Fruit fly (Drosophila melanogaster) whole organism, embryonic: ENCODE results near the gene CG43438.

Experiments used
- B-H1 ChIP-seq: fragments of 200-800 bp; sonication (Bioruptor generic); IDR thresholded peaks from 3 replicates; pipeline ENCODE4 v1.3.6; 2022; ENCODE audit warnings: missing biosample characterization, missing genetic modification characterization
- CG15073 ChIP-seq: fragments of 200-800 bp; sonication (Bioruptor generic); optimal IDR thresholded peaks from 2 replicates; lab custom pipeline; 2016; ENCODE audit warnings: missing biosample characterization, missing genetic modification characterization
- CG15269 ChIP-seq: fragments of 200-800 bp; sonication (Bioruptor generic); optimal IDR thresholded peaks from 2 replicates; lab custom pipeline; 2018; ENCODE audit warnings: missing biosample characterization, mild to moderate bottlenecking, missing genetic modification characterization, moderate library complexity
- CG1647 ChIP-seq: fragments of 200-800 bp; sonication (Bioruptor generic); optimal IDR thresholded peaks from 3 replicates; lab custom pipeline; 2016; ENCODE audit warnings: missing biosample characterization, missing genetic modification characterization
- CG16863 ChIP-seq: fragments of 200-800 bp; sonication (Bioruptor generic); optimal IDR thresholded peaks from 3 replicates; lab custom pipeline; 2016; ENCODE audit warnings: missing biosample characterization, missing genetic modification characterization
- CG17612 ChIP-seq: fragments of 200-800 bp; sonication (Bioruptor generic); IDR thresholded peaks from 2 replicates; pipeline ENCODE4 v1.3.6; 2022; ENCODE audit warnings: missing biosample characterization, missing genetic modification characterization
- CG18011 ChIP-seq: fragments of 200-800 bp; sonication (Bioruptor generic); optimal IDR thresholded peaks from 2 replicates; lab custom pipeline; 2017; ENCODE audit warnings: missing biosample characterization, missing genetic modification characterization, mild to moderate bottlenecking, moderate library complexity, missing genotype
- CG2199 ChIP-seq: fragments of 200-800 bp; sonication (Bioruptor generic); IDR thresholded peaks from 3 replicates; pipeline ENCODE4 v1.3.6; 2022; ENCODE audit warnings: missing biosample characterization, missing genetic modification characterization
- CG2889 ChIP-seq: fragments of 200-800 bp; sonication (Bioruptor generic); IDR thresholded peaks from 3 replicates; pipeline ENCODE4 v1.3.6; 2022; ENCODE audit warnings: missing biosample characterization, missing genetic modification characterization
- CG30020 ChIP-seq: fragments of 200-800 bp; optimal IDR thresholded peaks from 2 replicates; lab custom pipeline; 2019; ENCODE audit warnings: missing biosample characterization, mild to moderate bottlenecking, missing genetic modification characterization, moderate library complexity
- CG30403 ChIP-seq: fragments of 200-800 bp; sonication (Bioruptor generic); optimal IDR thresholded peaks from 3 replicates; lab custom pipeline; 2016; ENCODE audit warnings: missing biosample characterization, missing genetic modification characterization
- CG33213 ChIP-seq: fragments of 200-800 bp; sonication (Bioruptor generic); optimal IDR thresholded peaks from 3 replicates; lab custom pipeline; 2016; ENCODE audit warnings: missing biosample characterization, missing genetic modification characterization
- CG6175 ChIP-seq: fragments of 200-800 bp; sonication (Bioruptor generic); IDR thresholded peaks from 3 replicates; pipeline ENCODE4 v1.3.6; 2022; ENCODE audit warnings: missing biosample characterization, missing genetic modification characterization
- CG6272 ChIP-seq: fragments of 200-800 bp; sonication (Bioruptor generic); IDR thresholded peaks from 2 replicates; pipeline ENCODE4 v1.3.6; 2022; ENCODE audit warnings: missing biosample characterization, missing genetic modification characterization
- CG6854 ChIP-seq: fragments of 200-800 bp; sonication (Bioruptor generic); optimal IDR thresholded peaks from 3 replicates; lab custom pipeline; 2017; ENCODE audit warnings: missing biosample characterization, mild to moderate bottlenecking, missing genetic modification characterization
- CG7372 ChIP-seq: fragments of 200-800 bp; sonication (Bioruptor generic); IDR thresholded peaks from 2 replicates; pipeline ENCODE4 v1.3.6; 2022; ENCODE audit warnings: missing biosample characterization, missing genetic modification characterization
- CG8089 ChIP-seq: fragments of 200-800 bp; sonication (Bioruptor generic); optimal IDR thresholded peaks from 3 replicates; lab custom pipeline; 2016; ENCODE audit warnings: missing biosample characterization, missing genetic modification characterization
- CG8388 ChIP-seq: fragments of 200-800 bp; sonication (Bioruptor generic); optimal IDR thresholded peaks from 2 replicates; lab custom pipeline; 2019; ENCODE audit warnings: missing biosample characterization, mild to moderate bottlenecking, missing genetic modification characterization, moderate library complexity
- CG9932 ChIP-seq: fragments of 200-800 bp; sonication (Bioruptor generic); IDR thresholded peaks from 2 replicates; pipeline ENCODE4 v1.3.6; 2022; ENCODE audit warnings: missing biosample characterization, missing genetic modification characterization
- Dref ChIP-seq: fragments of 200-800 bp; sonication (Bioruptor generic); IDR thresholded peaks from 2 replicates; pipeline ENCODE4 v1.3.6; 2022; ENCODE audit warnings: missing biosample characterization, missing genetic modification characterization
- Fer3 ChIP-seq: fragments of 200-800 bp; sonication (Bioruptor generic); optimal IDR thresholded peaks from 2 replicates; lab custom pipeline; 2018; ENCODE audit warnings: missing biosample characterization, mild to moderate bottlenecking, missing genetic modification characterization, moderate library complexity
- H2.0 ChIP-seq: fragments of 200-800 bp; sonication (Bioruptor generic); IDR thresholded peaks from 2 replicates; pipeline ENCODE4 v1.3.6; 2022; ENCODE audit warnings: missing biosample characterization, missing genetic modification characterization
- HHEX ChIP-seq: fragments of 200-800 bp; sonication (Bioruptor generic); optimal IDR thresholded peaks from 3 replicates; lab custom pipeline; 2017; ENCODE audit warnings: missing biosample characterization, mild to moderate bottlenecking, missing genetic modification characterization, missing genetic modification reagents
- Hand ChIP-seq: fragments of 200-800 bp; sonication (Bioruptor generic); optimal IDR thresholded peaks from 2 replicates; lab custom pipeline; 2017; ENCODE audit warnings: mild to moderate bottlenecking, missing biosample characterization, missing genetic modification reagents, missing genetic modification characterization
- Hr51 ChIP-seq, 2 experiments: fragments of 200-800 bp; sonication (Bioruptor generic); optimal IDR thresholded peaks; 2 replicates in 1 of 2; 3 replicates in 1 of 2; lab custom pipeline; 2016 to 2018; ENCODE audit warnings: missing biosample characterization in 2 of 2, missing genetic modification characterization in 2 of 2, mild to moderate bottlenecking in 1 of 2, moderate library complexity in 1 of 2
- Lim3 ChIP-seq: fragments of 200-800 bp; sonication (Bioruptor generic); IDR thresholded peaks from 2 replicates; pipeline ENCODE4 v1.3.6; 2022; ENCODE audit warnings: missing biosample characterization, missing genetic modification characterization
- Max ChIP-seq: fragments of 200-800 bp; sonication (Bioruptor generic); optimal IDR thresholded peaks from 2 replicates; lab custom pipeline; 2016; ENCODE audit warnings: missing biosample characterization, mild to moderate bottlenecking, missing genetic modification characterization
- Sox102F ChIP-seq: fragments of 200-800 bp; sonication (Bioruptor generic); optimal IDR thresholded peaks from 2 replicates; lab custom pipeline; 2018; ENCODE audit warnings: missing biosample characterization, mild to moderate bottlenecking, missing genetic modification characterization, moderate library complexity
- Taf1 ChIP-seq: fragments of 200-800 bp; sonication (Bioruptor generic); IDR thresholded peaks from 2 replicates; pipeline ENCODE4 v1.3.6; 2022; ENCODE audit warnings: missing biosample characterization, missing genetic modification characterization
- Xrp1 ChIP-seq: fragments of 200-800 bp; sonication (Bioruptor generic); IDR thresholded peaks from 2 replicates; pipeline ENCODE4 v1.3.6; 2022; ENCODE audit warnings: missing biosample characterization, missing genetic modification characterization
- YL-1 ChIP-seq: fragments of 200-800 bp; sonication (Bioruptor generic); optimal IDR thresholded peaks from 3 replicates; lab custom pipeline; 2017; ENCODE audit warnings: missing biosample characterization, mild to moderate bottlenecking, missing genetic modification characterization
- ab ChIP-seq: fragments of 200-800 bp; sonication (Bioruptor generic); optimal IDR thresholded peaks from 2 replicates; lab custom pipeline; 2016; ENCODE audit warnings: missing biosample characterization, missing genetic modification characterization
- bab2 ChIP-seq: fragments of 200-800 bp; sonication (Bioruptor generic); optimal IDR thresholded peaks from 2 replicates; lab custom pipeline; 2016; ENCODE audit warnings: missing biosample characterization, missing genetic modification characterization
- crp ChIP-seq, 2 experiments: fragments of 200-800 bp; sonication (Bioruptor generic); optimal IDR thresholded peaks; 2 replicates in 1 of 2; 3 replicates in 1 of 2; lab custom pipeline; 2017; ENCODE audit warnings: missing biosample characterization in 2 of 2, missing genetic modification characterization in 2 of 2, mild to moderate bottlenecking in 1 of 2, moderate library complexity in 1 of 2
- dysf ChIP-seq: fragments of 200-800 bp; sonication (Bioruptor generic); IDR thresholded peaks from 3 replicates; pipeline ENCODE4 v1.3.6; 2022; ENCODE audit warnings: missing biosample characterization, missing genetic modification characterization
- gem ChIP-seq: fragments of 200-800 bp; sonication (Bioruptor generic); optimal IDR thresholded peaks from 2 replicates; lab custom pipeline; 2019; ENCODE audit warnings: missing biosample characterization, mild to moderate bottlenecking, missing genetic modification characterization, moderate library complexity
- ind ChIP-seq: fragments of 200-800 bp; sonication (Bioruptor generic); optimal IDR thresholded peaks from 3 replicates; lab custom pipeline; 2016; ENCODE audit warnings: missing biosample characterization, missing genetic modification characterization
- nerfin-1 ChIP-seq: fragments of 200-800 bp; sonication (Bioruptor generic); optimal IDR thresholded peaks from 3 replicates; lab custom pipeline; 2019; ENCODE audit warnings: missing biosample characterization, mild to moderate bottlenecking, missing genetic modification characterization, moderate library complexity
- nmo ChIP-seq: fragments of 200-800 bp; sonication (Bioruptor generic); optimal IDR thresholded peaks from 2 replicates; lab custom pipeline; 2018; ENCODE audit warnings: missing biosample characterization, mild to moderate bottlenecking, missing genetic modification characterization, moderate library complexity
- pan ChIP-seq, 4 experiments: fragments of >200 bp in 3 of 4; fragments of 200-800 bp in 1 of 4; sonication (Bioruptor generic) in 1 of 4; optimal IDR thresholded peaks in 3 of 4; IDR thresholded peaks in 1 of 4; 2 replicates each; pipeline versions ENCODE4 v1.3.6 to Lab custom; 2017 to 2022; ENCODE audit warnings: missing biosample characterization in 2 of 4, missing genetic modification characterization in 2 of 4, mixed read lengths in 1 of 4
- peb ChIP-seq: fragments of 200-800 bp; sonication (Bioruptor generic); IDR thresholded peaks from 2 replicates; pipeline ENCODE4 v1.3.6; 2022; ENCODE audit warnings: missing biosample characterization, missing genetic modification characterization
- pfk ChIP-seq: fragments of 200-800 bp; sonication (Bioruptor generic); optimal IDR thresholded peaks from 2 replicates; lab custom pipeline; 2018; ENCODE audit warnings: missing biosample characterization, mild to moderate bottlenecking, missing genetic modification characterization, moderate library complexity
- pzg ChIP-seq: fragments of 200-800 bp; sonication (Bioruptor generic); optimal IDR thresholded peaks from 3 replicates; lab custom pipeline; 2018; ENCODE audit warnings: missing biosample characterization, mild to moderate bottlenecking, missing genetic modification characterization, moderate library complexity
- repo ChIP-seq: fragments of 200-800 bp; sonication (Bioruptor generic); optimal IDR thresholded peaks from 2 replicates; lab custom pipeline; 2016; ENCODE audit warnings: missing biosample characterization, missing genetic modification characterization
- scrt ChIP-seq: fragments of 200-800 bp; sonication (Bioruptor generic); optimal IDR thresholded peaks from 2 replicates; lab custom pipeline; 2018; ENCODE audit warnings: missing biosample characterization, mild to moderate bottlenecking, missing genetic modification characterization, moderate library complexity
- sug ChIP-seq: fragments of 200-800 bp; optimal IDR thresholded peaks from 2 replicates; lab custom pipeline; 2019; ENCODE audit warnings: missing biosample characterization, mild to moderate bottlenecking, missing genetic modification characterization, moderate library complexity
- tll ChIP-seq, 2 experiments: fragments of 200-800 bp in 1 of 2; fragments of >200 bp in 1 of 2; sonication (Bioruptor generic) in 1 of 2; optimal IDR thresholded peaks; 2 replicates each; lab custom pipeline; 2017 to 2019; ENCODE audit warnings: missing biosample characterization in 2 of 2, missing genetic modification characterization in 2 of 2, mild to moderate bottlenecking in 1 of 2, moderate library complexity in 1 of 2
- tx ChIP-seq: fragments of 200-800 bp; sonication (Bioruptor generic); optimal IDR thresholded peaks from 2 replicates; lab custom pipeline; 2016; ENCODE audit warnings: missing biosample characterization, missing genetic modification characterization
- unpg ChIP-seq: fragments of 200-800 bp; sonication (Bioruptor generic); optimal IDR thresholded peaks from 3 replicates; lab custom pipeline; 2018; ENCODE audit warnings: missing biosample characterization, mild to moderate bottlenecking, missing genetic modification characterization, moderate library complexity
- vvl ChIP-seq: fragments of 200-800 bp; sonication (Bioruptor generic); IDR thresholded peaks from 2 replicates; pipeline ENCODE4 v1.3.6; 2022; ENCODE audit warnings: missing biosample characterization, missing genetic modification characterization

The CG43438 gene

dm6 chr2L:11498839-11499238 is 37.1 kb upstream of the CG43438 start, which contains the start of gene Cog8 (continued):
- TF ChIP-seq nmo (peak; percentile 61), Taf1 (GFP tag; lab: Robert Waterston, UW) (no peak), CG17612 (GFP tag; lab: Robert Waterston, UW) (peak; percentile 53; the same call in 1 of the 2 replicates), pzg (GFP tag; lab: Kevin White, UChicago) (peak; percentile 50), Dref (GFP tag; lab: Robert Waterston, UW) (no peak), CG6175 (no peak), repo (GFP tag; lab: Kevin White, UChicago) (peak; percentile 24), nerfin-1 (tag; lab: Kevin White, UChicago) (no peak), Hr51 (GFP tag; optimal IDR thresholded peaks at IDR 0.05; lab: Kevin White, UChicago) (peak; percentile 52 to 69), HHEX (GFP tag; lab: Kevin White, UChicago) (no peak), CG1647 (GFP tag; lab: Kevin White, UChicago) (peak; percentile 14), CG2889 (GFP tag; lab: Robert Waterston, UW) (no peak), Hand (GFP tag; lab: Kevin White, UChicago) (no peak), CG15073 (no peak), CG30403 (GFP tag; lab: Kevin White, UChicago) (peak; percentile 70), CG9932 (GFP tag; lab: Robert Waterston, UW) (peak; percentile 48; the same call in 1 of the 2 replicates), CG18011 (GFP tag; lab: Kevin White, UChicago) (peak; percentile 97), pan (optimal IDR thresholded peaks at IDR 0.05; lab: Kevin White, UChicago) (no peak), pan (GFP tag; optimal IDR thresholded peaks at IDR 0.05 in 1 of 2, IDR thresholded peaks at IDR 0.05 in 1 of 2) (peak in 1 of 2 experiments; percentile 40), YL-1 (GFP tag; lab: Kevin White, UChicago) (peak; percentile 35), ind (peak; percentile 52), sug (tag; lab: Kevin White, UChicago) (peak; percentile 37), CG33213 (GFP tag; lab: Kevin White, UChicago) (peak; percentile 33), unpg (peak; percentile 35), bab2 (GFP tag; lab: Kevin White, UChicago) (peak; percentile 58), Sox102F (GFP tag; lab: Kevin White, UChicago) (peak; percentile 47), crp (GFP tag; optimal IDR thresholded peaks at IDR 0.05; lab: Kevin White, UChicago) (peak; percentile 97), tll (GFP tag; optimal IDR thresholded peaks at IDR 0.05; lab: Kevin White, UChicago) (peak in 1 of 2 experiments; percentile 51), CG16863 (peak; percentile 47), CG6854 (GFP tag; lab: Kevin White, UChicago) (no peak), CG6272 (GFP tag; lab: Robert Waterston, UW) (0 out of 2 replicates have a peak, but pooled peaks have one; percentile 18), ab (GFP tag; lab: Kevin White, UChicago) (peak; percentile 5), CG8089 (GFP tag; lab: Kevin White, UChicago) (peak; percentile 26), dysf (no peak; the same call in 2 of the 3 replicates), B-H1 (no peak), CG7372 (GFP tag; lab: Robert Waterston, UW) (no peak), Fer3 (tag; lab: Kevin White, UChicago) (no peak), Max (GFP tag; lab: Kevin White, UChicago) (peak; percentile 10), CG30020 (tag; lab: Kevin White, UChicago) (peak; percentile 15), tx (GFP tag; lab: Kevin White, UChicago) (peak; percentile 33), CG8388 (GFP tag; lab: Kevin White, UChicago) (peak; percentile 29), pfk (no peak), CG15269 (no peak), vvl (GFP tag; lab: Robert Waterston, UW) (peak; percentile 22; the same call in 1 of the 2 replicates), H2.0 (GFP tag; lab: Robert Waterston, UW) (no peak), CG2199 (GFP tag; lab: Robert Waterston, UW) (no peak), gem (tag; lab: Kevin White, UChicago) (peak; percentile 65), scrt (no peak), Lim3 (no peak), Xrp1 (peak; percentile 23; the same call in 1 of the 2 replicates), peb (GFP tag; lab: Robert Waterston, UW) (no peak)
